Fruit fly (Drosophila melanogaster) whole organism, prepupa: ENCODE measurements around the gene RacGAP84C.

ENCODE experiments used
- CG10669 ChIP-seq: fragments of 200-800 bp; sonication (Bioruptor generic); optimal IDR thresholded peaks from 3 replicates; lab custom pipeline; 2018; ENCODE audit warnings: missing biosample characterization, mild to moderate bottlenecking, missing genetic modification characterization, moderate library complexity
- CG11294 ChIP-seq: fragments of 200-800 bp; sonication (Bioruptor generic); IDR thresholded peaks from 2 replicates; pipeline ENCODE4 v1.3.6; 2022; ENCODE audit warnings: missing biosample characterization, missing genetic modification characterization
- CG11762 ChIP-seq: fragments of 200-800 bp; sonication (Bioruptor generic); optimal IDR thresholded peaks from 3 replicates; lab custom pipeline; 2016; ENCODE audit warnings: missing biosample characterization, missing genetic modification characterization; ENCODE audit not compliant: insufficient read depth
- CG11902 ChIP-seq: fragments of 200-800 bp; sonication (Bioruptor generic); optimal IDR thresholded peaks from 3 replicates; lab custom pipeline; 2016; ENCODE audit warnings: missing biosample characterization, missing genetic modification characterization
- CG1621 ChIP-seq: fragments of 200-800 bp; sonication (Bioruptor generic); optimal IDR thresholded peaks from 3 replicates; lab custom pipeline; 2018; ENCODE audit warnings: missing biosample characterization, mild to moderate bottlenecking, missing genetic modification characterization
- CG16779 ChIP-seq: fragments of 200-800 bp; sonication (Bioruptor generic); optimal IDR thresholded peaks from 3 replicates; lab custom pipeline; 2017; ENCODE audit warnings: missing biosample characterization, mild to moderate bottlenecking, missing genetic modification characterization
- CG3032 ChIP-seq: fragments of 200-800 bp; optimal IDR thresholded peaks from 2 replicates; lab custom pipeline; 2019; ENCODE audit warnings: missing biosample characterization, mild to moderate bottlenecking, missing genetic modification characterization, moderate library complexity
- CG31627 ChIP-seq: fragments of 200-800 bp; sonication (Bioruptor generic); optimal IDR thresholded peaks from 3 replicates; lab custom pipeline; 2016; ENCODE audit warnings: missing biosample characterization, missing genetic modification characterization
- CG3919 ChIP-seq: fragments of 200-800 bp; sonication (Bioruptor generic); optimal IDR thresholded peaks from 3 replicates; lab custom pipeline; 2016; ENCODE audit warnings: missing biosample characterization, missing genetic modification characterization
- CG6163 ChIP-seq: fragments of 200-800 bp; sonication (Bioruptor generic); IDR thresholded peaks from 3 replicates; pipeline ENCODE4 v1.3.6; 2022; ENCODE audit warnings: missing biosample characterization, missing genetic modification characterization
- CG6276 ChIP-seq: fragments of 200-800 bp; sonication (Bioruptor generic); optimal IDR thresholded peaks from 2 replicates; lab custom pipeline; 2017; ENCODE audit warnings: missing biosample characterization, mild to moderate bottlenecking, missing genetic modification characterization
- CG6808 ChIP-seq: fragments of 200-800 bp; sonication (Bioruptor generic); optimal IDR thresholded peaks from 3 replicates; lab custom pipeline; 2017; ENCODE audit warnings: missing biosample characterization, missing genetic modification characterization, mild to moderate bottlenecking, moderate library complexity, missing genetic modification reagents
- CG6854 ChIP-seq: fragments of 200-800 bp; sonication (Bioruptor generic); optimal IDR thresholded peaks from 2 replicates; lab custom pipeline; 2017; ENCODE audit warnings: missing biosample characterization, mild to moderate bottlenecking, missing genetic modification characterization
- Eip75B ChIP-seq: fragments of 200-800 bp; sonication (Bioruptor generic); optimal IDR thresholded peaks from 3 replicates; lab custom pipeline; 2016; ENCODE audit warnings: missing biosample characterization, missing genetic modification characterization
- Gug ChIP-seq: fragments of 200-800 bp; sonication (Bioruptor generic); IDR thresholded peaks from 2 replicates; pipeline ENCODE4 v1.3.6; 2022; ENCODE audit warnings: missing biosample characterization, missing genetic modification characterization
- Hr38 ChIP-seq: sonication (Bioruptor generic); optimal IDR thresholded peaks from 2 replicates; lab custom pipeline; 2016; ENCODE audit warnings: missing biosample characterization, missing genetic modification characterization
- Hr39 ChIP-seq: fragments of 200-800 bp; sonication (Bioruptor generic); optimal IDR thresholded peaks from 2 replicates; lab custom pipeline; 2016; ENCODE audit warnings: missing biosample characterization, missing genetic modification characterization
- Hr4 ChIP-seq: fragments of 200-800 bp; sonication (Bioruptor generic); optimal IDR thresholded peaks from 3 replicates; lab custom pipeline; 2016; ENCODE audit warnings: missing biosample characterization, missing genetic modification characterization
- Lpt ChIP-seq: fragments of 200-800 bp; sonication (Bioruptor generic); optimal IDR thresholded peaks from 3 replicates; lab custom pipeline; 2016; ENCODE audit warnings: missing biosample characterization, missing genetic modification characterization
- OdsH ChIP-seq: fragments of 200-800 bp; sonication (Bioruptor generic); optimal IDR thresholded peaks from 3 replicates; lab custom pipeline; 2016; ENCODE audit warnings: missing biosample characterization, missing genetic modification characterization
- achi ChIP-seq: fragments of 200-800 bp; sonication (Bioruptor generic); optimal IDR thresholded peaks from 3 replicates; lab custom pipeline; 2016; ENCODE audit warnings: missing biosample characterization, missing genetic modification characterization
- cyc ChIP-seq: fragments of 200-800 bp; sonication (Bioruptor generic); optimal IDR thresholded peaks from 3 replicates; lab custom pipeline; 2016; ENCODE audit warnings: missing biosample characterization, missing genetic modification characterization
- dsx ChIP-seq: fragments of 200-800 bp; optimal IDR thresholded peaks from 3 replicates; lab custom pipeline; 2019; ENCODE audit warnings: missing biosample characterization, mild to moderate bottlenecking, missing genetic modification characterization, moderate library complexity; ENCODE audit not compliant: poor library complexity, severe bottlenecking
- eg ChIP-seq: fragments of 200-800 bp; sonication (Bioruptor generic); IDR thresholded peaks from 3 replicates; pipeline ENCODE4 v1.3.6; 2022; ENCODE audit warnings: missing biosample characterization, missing genetic modification characterization
- fd85E ChIP-seq: fragments of 200-800 bp; sonication (Bioruptor generic); optimal IDR thresholded peaks from 3 replicates; lab custom pipeline; 2016; ENCODE audit warnings: missing biosample characterization, missing genetic modification characterization
- topi ChIP-seq: fragments of 200-800 bp; sonication (Bioruptor generic); optimal IDR thresholded peaks from 3 replicates; lab custom pipeline; 2016; ENCODE audit warnings: missing biosample characterization, missing genetic modification characterization

RacGAP84C gene

dm6 chr3R:7336454-7336853, 50.7 kb downstream of the RacGAP84C start (continued):
- TF ChIP-seq Hr39 (no peak), Hr4 (no peak), Eip75B (GFP tag; lab: Kevin White, UChicago) (peak; percentile 25), CG6163 (GFP tag; lab: Robert Waterston, UW) (0 out of 3 replicates have a peak, but pooled peaks have one; percentile 13), CG10669 (GFP tag; lab: Kevin White, UChicago) (peak; percentile 40), CG3919 (peak; percentile 45), achi (GFP tag; lab: Kevin White, UChicago) (peak; percentile 26), OdsH (GFP tag; lab: Kevin White, UChicago) (peak; percentile 44), eg (GFP tag; lab: Robert Waterston, UW) (no peak), dsx (GFP tag; lab: Kevin White, UChicago) (peak; percentile 18), CG16779 (tag; lab: Kevin White, UChicago) (no peak), CG3032 (tag; lab: Kevin White, UChicago) (peak; percentile 64), Hr38 (GFP tag; lab: Kevin White, UChicago) (no peak), CG1621 (tag; lab: Kevin White, UChicago) (no peak), CG11294 (GFP tag; lab: Robert Waterston, UW) (no peak), CG11902 (GFP tag; lab: Kevin White, UChicago) (no peak), CG11762 (peak; percentile 13), fd85E (GFP tag; lab: Kevin White, UChicago) (no peak), Lpt (GFP tag; lab: Kevin White, UChicago) (peak; percentile 45), cyc (GFP tag; lab: Kevin White, UChicago) (peak; percentile 16), CG6854 (GFP tag; lab: Kevin White, UChicago) (no peak), CG31627 (GFP tag; lab: Kevin White, UChicago) (peak; percentile 10), CG6276 (GFP tag; lab: Kevin White, UChicago) (no peak), CG6808 (GFP tag; lab: Kevin White, UChicago) (peak; percentile 28), Gug (GFP tag; lab: Robert Waterston, UW) (no peak), topi (GFP tag; lab: Kevin White, UChicago) (peak; percentile 58)
